Worm (Caenorhabditis elegans) whole organism, mixed stage, embryonic: ENCODE results near the gene pdr-1.

Experiments
- blmp-1 ChIP-seq: fragments of 150-350 bp; optimal IDR thresholded peaks from 2 replicates; lab custom pipeline; 2014; ENCODE audit warnings: missing biosample characterization, missing genetic modification characterization
- flh-1 ChIP-seq: fragments of 200-800 bp; sonication (Bioruptor generic); optimal IDR thresholded peaks from 2 replicates; lab custom pipeline; 2018; ENCODE audit warnings: mild to moderate bottlenecking, missing genetic modification characterization, moderate library complexity, missing compliant biosample characterization
- nhr-28 ChIP-seq: fragments of 150-350 bp; optimal IDR thresholded peaks from 2 replicates; lab custom pipeline; 2014; ENCODE audit warnings: missing biosample characterization, missing genetic modification characterization
- unc-39 ChIP-seq: fragments of 150-350 bp; optimal IDR thresholded peaks from 2 replicates; lab custom pipeline; 2014; ENCODE audit warnings: missing biosample characterization, missing genetic modification characterization

DNA sequence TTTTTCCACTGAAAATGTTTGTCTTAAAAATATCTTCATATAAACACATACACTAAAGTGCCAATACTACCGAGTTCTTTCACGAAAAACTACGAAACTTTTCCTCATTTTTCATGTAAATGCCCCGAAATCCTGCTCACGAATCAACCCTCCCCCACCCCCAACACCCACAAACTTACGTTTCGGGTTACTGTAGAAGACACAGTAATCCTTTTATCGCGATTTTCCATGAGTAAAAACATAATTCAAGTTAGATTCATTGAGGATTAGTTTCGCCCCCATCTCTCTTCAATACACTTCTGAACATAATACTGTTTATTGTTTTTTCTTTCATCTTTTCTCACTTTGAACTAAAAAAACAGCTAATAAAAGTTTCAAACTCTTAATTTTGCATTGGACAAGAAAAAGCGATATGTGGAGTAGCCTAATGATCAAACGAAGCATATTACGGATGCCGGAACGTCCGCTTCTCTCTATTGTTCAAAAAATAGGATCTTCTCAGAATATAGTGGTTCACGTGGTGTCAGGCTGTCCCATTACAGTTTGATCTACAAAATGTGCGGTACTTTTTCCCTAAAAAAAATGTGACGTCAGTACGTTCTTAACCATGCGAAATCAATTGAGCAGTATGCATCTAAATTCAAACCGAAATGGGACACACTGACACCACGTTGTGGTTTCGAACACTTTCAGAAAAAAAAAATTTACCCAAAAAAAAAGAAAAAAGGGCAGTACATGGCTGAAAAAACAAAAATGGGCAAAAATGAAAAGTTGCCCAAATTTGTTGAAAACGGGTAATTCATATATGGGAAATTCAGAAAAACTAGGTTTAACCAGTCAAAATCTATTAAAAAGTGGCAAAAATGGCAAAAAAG lies 47.1 kb upstream of the pdr-1 start:
- TF ChIP-seq blmp-1 (tag; lab: Kevin White, UChicago) (no peak), nhr-28 (tag; lab: Kevin White, UChicago) (no peak), unc-39 (tag; lab: Kevin White, UChicago) (no peak), flh-1 (GFP tag; lab: Kevin White, UChicago) (no peak)
